Fruit fly (Drosophila melanogaster) whole organism, wandering third instar larva: ENCODE measurements around the gene pn.

Experiments used
- CrebA ChIP-seq: fragments of 200-800 bp; sonication (Bioruptor generic); optimal IDR thresholded peaks from 2 replicates; lab custom pipeline; 2016; ENCODE audit warnings: missing biosample characterization, mild to moderate bottlenecking, missing genetic modification characterization, borderline replicate concordance
- Dfd ChIP-seq: fragments of >200 bp; optimal IDR thresholded peaks from 2 replicates; lab custom pipeline; 2017; ENCODE audit warnings: missing biosample characterization, missing genetic modification characterization
- GATAd ChIP-seq: sonication (Bioruptor generic); optimal IDR thresholded peaks from 2 replicates; lab custom pipeline; 2016; ENCODE audit warnings: missing biosample characterization, missing genetic modification characterization
- Hnf4 ChIP-seq: fragments of 200-800 bp; sonication (Bioruptor generic); optimal IDR thresholded peaks from 2 replicates; lab custom pipeline; 2016; ENCODE audit warnings: missing biosample characterization, mild to moderate bottlenecking, missing genetic modification characterization
- Hr83 ChIP-seq: fragments of 200-300 bp; sonication (Bioruptor generic); optimal IDR thresholded peaks from 2 replicates; lab custom pipeline; 2016; ENCODE audit warnings: missing biosample characterization, mild to moderate bottlenecking, missing genetic modification characterization, moderate library complexity; ENCODE audit not compliant: poor library complexity, severe bottlenecking
- N ChIP-seq: fragments of >200 bp; optimal IDR thresholded peaks from 2 replicates; lab custom pipeline; 2018; ENCODE audit warnings: missing biosample characterization, missing external identifiers, missing genetic modification characterization
- Vsx2 ChIP-seq: fragments of 200-300, 225-300 bp; sonication (Bioruptor generic); optimal IDR thresholded peaks from 2 replicates; lab custom pipeline; 2018; ENCODE audit warnings: missing biosample characterization, missing genetic modification characterization; ENCODE audit not compliant: partially characterized antibody
- dmrt93B ChIP-seq: fragments of 200-800 bp; sonication (Bioruptor generic); optimal IDR thresholded peaks from 2 replicates; lab custom pipeline; 2018; ENCODE audit warnings: missing biosample characterization, mild to moderate bottlenecking, missing genetic modification characterization
- h ChIP-seq: fragments of 200-800 bp; sonication (Bioruptor generic); optimal IDR thresholded peaks from 3 replicates; lab custom pipeline; 2016; ENCODE audit warnings: missing biosample characterization, mild to moderate bottlenecking, missing genetic modification characterization
- psq ChIP-seq: fragments of 200-800 bp; sonication (Bioruptor generic); optimal IDR thresholded peaks from 3 replicates; lab custom pipeline; 2017; ENCODE audit warnings: missing biosample characterization, mild to moderate bottlenecking, missing genetic modification characterization, moderate library complexity
- rgr ChIP-seq: fragments of 200-800 bp; sonication (Bioruptor generic); optimal IDR thresholded peaks from 3 replicates; lab custom pipeline; 2016; ENCODE audit warnings: missing biosample characterization, mild to moderate bottlenecking, missing genetic modification characterization
- sage ChIP-seq: fragments of 200-800 bp; sonication (Bioruptor generic); optimal IDR thresholded peaks from 2 replicates; lab custom pipeline; 2016; ENCODE audit warnings: missing biosample characterization, mild to moderate bottlenecking, missing genetic modification characterization

DNA sequence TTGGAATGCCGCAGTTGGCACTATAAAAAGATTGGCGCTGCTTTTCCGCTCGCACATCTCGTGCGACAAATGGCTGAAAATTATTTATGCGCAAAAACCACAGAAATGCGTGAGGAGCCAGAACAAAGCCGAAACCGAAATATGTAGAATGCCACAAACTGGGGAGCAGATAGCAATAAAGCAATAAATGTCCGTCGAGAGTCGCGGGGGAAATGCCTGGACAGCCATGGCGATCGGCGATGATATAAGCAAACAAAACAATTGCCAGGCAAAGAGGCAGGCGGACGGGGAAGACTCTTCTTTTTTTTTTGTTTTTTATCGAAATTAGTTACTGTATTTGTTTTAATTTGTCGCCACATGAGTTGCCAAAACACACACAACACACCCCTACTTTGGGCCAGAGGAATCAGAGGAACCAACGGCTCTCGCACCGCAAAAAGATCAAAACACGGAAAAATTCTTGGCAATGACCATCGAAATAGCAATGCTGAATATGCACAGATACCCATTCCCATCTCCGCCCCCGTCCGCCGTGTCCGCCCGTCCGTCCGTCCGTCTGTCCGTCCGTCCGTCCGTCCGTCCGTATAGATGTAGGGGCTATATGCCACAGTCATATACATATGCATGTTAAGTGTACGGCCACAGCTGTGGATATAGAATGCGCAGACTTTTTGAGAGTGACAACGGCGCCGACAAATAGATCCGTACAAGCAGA, 12.4 kb upstream of the pn start:
- TF ChIP-seq Dfd (GFP tag; lab: Kevin White, UChicago) = no peak
- TF ChIP-seq Vsx2 (GFP tag; lab: Kevin White, UChicago) = no peak
- TF ChIP-seq CrebA (GFP tag; lab: Kevin White, UChicago) = no peak
- no peak for TF ChIP-seq psq
- TF ChIP-seq dmrt93B (GFP tag; lab: Kevin White, UChicago) = no peak
- no peak for TF ChIP-seq GATAd (GFP tag; lab: Kevin White, UChicago)
- TF ChIP-seq rgr (GFP tag; lab: Kevin White, UChicago) = no peak
- TF ChIP-seq Hr83 (GFP tag; lab: Kevin White, UChicago) = no peak
- TF ChIP-seq N (GFP tag; lab: Kevin White, UChicago) = no peak
- no peak for TF ChIP-seq Hnf4
- no peak for TF ChIP-seq sage (GFP tag; lab: Kevin White, UChicago)
- TF ChIP-seq h (GFP tag; lab: Kevin White, UChicago) = no peak
